Fruit fly (Drosophila melanogaster): ENCODE data around the gene Pfdn1.

Pfdn1 gene

DNA sequence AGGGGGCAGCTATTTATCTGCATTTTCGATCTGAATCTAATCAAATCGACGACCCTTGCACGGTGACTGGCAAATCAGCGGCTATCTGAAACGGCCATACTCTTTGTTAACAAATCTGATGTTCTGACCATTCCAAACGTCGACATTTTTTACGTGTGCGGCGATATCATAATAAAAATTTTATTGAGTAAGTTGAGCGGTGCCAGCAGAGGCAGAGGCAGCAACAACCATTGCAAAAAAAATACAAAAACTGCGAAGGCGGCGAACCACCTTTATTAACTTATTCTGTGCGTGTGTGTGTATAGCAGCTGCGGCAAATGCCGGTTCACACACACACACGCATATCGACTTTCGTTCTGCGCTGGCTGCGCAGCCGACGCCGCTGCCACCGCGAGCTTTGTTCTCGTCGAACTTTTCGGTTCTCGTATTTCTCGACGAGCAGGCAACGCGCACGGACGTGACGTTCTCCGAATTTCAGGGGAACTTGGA is 13.3 kb downstream of the Pfdn1 start, which contains the start of gene Kr-h1:
Gene Kr-h1 (plus strand): TSS at position 447 of the 489 bp plus-strand sequence.
- TF ChIP-seq pan (optimal IDR thresholded peaks at IDR 0.05) (no peak), Rel (GFP tag; optimal IDR thresholded peaks at IDR 0.05) (peak; percentile 38), Rel (tag; optimal IDR thresholded peaks at IDR 0.05) (peak; percentile 58), br (GFP tag; optimal IDR thresholded peaks at IDR 0.05) (peak; percentile 26), fru (GFP tag; optimal IDR thresholded peaks at IDR 0.05) (peak; percentile 69), dl (GFP tag; optimal IDR thresholded peaks at IDR 0.05; ENCODE audit: insufficient read depth in 1 of 2, partially characterized antibody in 2 of 2) (peak in 1 of 2 experiments; percentile 40), Hr83 (GFP tag; optimal IDR thresholded peaks at IDR 0.05; ENCODE audit: poor library complexity, severe bottlenecking) (peak; percentile 76), h (GFP tag; optimal IDR thresholded peaks at IDR 0.05) (peak; percentile 58), CrebA (GFP tag; optimal IDR thresholded peaks at IDR 0.05; ENCODE audit: borderline replicate concordance) (peak; percentile 86), ey (GFP tag; optimal IDR thresholded peaks at IDR 0.05) (no peak), rgr (GFP tag; optimal IDR thresholded peaks at IDR 0.05) (no peak), jim (GFP tag; optimal IDR thresholded peaks at IDR 0.05) (peak; percentile 81), HLH106 (tag; optimal IDR thresholded peaks at IDR 0.05) (peak; percentile 8), brk (GFP tag; optimal IDR thresholded peaks at IDR 0.05) (peak; percentile 60), tai (GFP tag; optimal IDR thresholded peaks at IDR 0.05) (peak; percentile 8), dsf (GFP tag; optimal IDR thresholded peaks at IDR 0.05; ENCODE audit: borderline replicate concordance) (no peak)

DNA sequence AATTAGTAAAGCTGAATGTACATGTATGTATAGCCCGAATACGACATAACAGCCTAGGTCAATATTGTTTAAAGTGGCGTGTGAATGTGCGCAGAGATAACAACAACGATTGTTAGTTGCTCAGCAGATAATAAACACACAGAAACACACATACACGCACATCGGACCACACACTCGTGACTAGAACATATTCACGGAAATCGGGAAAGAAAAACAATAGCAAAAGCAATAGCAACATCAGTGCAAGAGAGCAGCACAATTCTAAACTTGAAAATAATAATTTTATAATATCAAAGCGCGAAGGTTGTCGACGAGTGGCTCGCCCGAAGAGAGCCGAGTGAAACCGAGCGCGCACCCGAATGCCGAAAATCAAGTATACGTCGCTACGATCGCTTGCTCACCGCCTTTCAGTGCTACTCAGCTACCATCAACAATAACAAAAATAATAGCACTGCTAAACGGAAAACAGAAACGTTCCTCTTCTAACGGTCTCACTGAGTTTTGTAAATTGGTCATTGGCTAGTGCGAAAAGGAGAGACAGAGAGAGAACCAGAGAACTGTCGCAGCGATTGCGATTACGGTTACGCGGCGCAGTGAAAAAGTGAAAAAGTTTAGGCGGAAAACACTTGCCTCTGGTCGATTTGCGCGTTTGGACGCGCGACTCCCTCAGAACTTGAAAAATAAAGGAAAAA is 14.2 kb downstream of the Pfdn1 start:
- TF ChIP-seq OdsH (GFP tag; optimal IDR thresholded peaks at IDR 0.05), result peak; percentile 29
- TF ChIP-seq dsf (GFP tag; optimal IDR thresholded peaks at IDR 0.05; ENCODE audit: borderline replicate concordance), result no peak
- peak; percentile 15 for TF ChIP-seq Hnf4 (GFP tag; optimal IDR thresholded peaks at IDR 0.05)
- peak; percentile 16 for TF ChIP-seq Sp1 (GFP tag; optimal IDR thresholded peaks at IDR 0.05)
- peak; percentile 52 for TF ChIP-seq Dif (GFP tag; optimal IDR thresholded peaks at IDR 0.05; ENCODE audit: partially characterized antibody)
- TF ChIP-seq rgr (GFP tag; optimal IDR thresholded peaks at IDR 0.05), result peak; percentile 27
- peak; percentile 62 for TF ChIP-seq CrebA (GFP tag; optimal IDR thresholded peaks at IDR 0.05; ENCODE audit: borderline replicate concordance)
- no peak for TF ChIP-seq Myc (optimal IDR thresholded peaks at IDR 0.05)
- no peak for TF ChIP-seq usp (GFP tag; optimal IDR thresholded peaks at IDR 0.05)
- no peak for TF ChIP-seq Rel (GFP tag; optimal IDR thresholded peaks at IDR 0.05)
- peak; percentile 52 for TF ChIP-seq Rel (tag; optimal IDR thresholded peaks at IDR 0.05)
- TF ChIP-seq Jra (GFP tag; optimal IDR thresholded peaks at IDR 0.05), result peak; percentile 49
- TF ChIP-seq h (GFP tag; optimal IDR thresholded peaks at IDR 0.05), result peak; percentile 42
- no peak for TF ChIP-seq jim (GFP tag; optimal IDR thresholded peaks at IDR 0.05)
- no peak for TF ChIP-seq GATAd (GFP tag; optimal IDR thresholded peaks at IDR 0.05)
- peak; percentile 34 for TF ChIP-seq Hr83 (GFP tag; optimal IDR thresholded peaks at IDR 0.05; ENCODE audit: poor library complexity, severe bottlenecking)
- no peak for TF ChIP-seq Hr78 (GFP tag; optimal IDR thresholded peaks at IDR 0.05)
- peak; percentile 35 for TF ChIP-seq psq (GFP tag; optimal IDR thresholded peaks at IDR 0.05)
- TF ChIP-seq br (GFP tag; optimal IDR thresholded peaks at IDR 0.05), result peak; percentile 57
- no peak for TF ChIP-seq HLH106 (tag; optimal IDR thresholded peaks at IDR 0.05)
- TF ChIP-seq brk (GFP tag; optimal IDR thresholded peaks at IDR 0.05), result peak; percentile 2
- TF ChIP-seq foxo (GFP tag; optimal IDR thresholded peaks at IDR 0.05), result no peak
- TF ChIP-seq Vsx2 (GFP tag; optimal IDR thresholded peaks at IDR 0.05; ENCODE audit: partially characterized antibody), result peak; percentile 30
- TF ChIP-seq Mio (GFP tag; optimal IDR thresholded peaks at IDR 0.05), result no peak

DNA sequence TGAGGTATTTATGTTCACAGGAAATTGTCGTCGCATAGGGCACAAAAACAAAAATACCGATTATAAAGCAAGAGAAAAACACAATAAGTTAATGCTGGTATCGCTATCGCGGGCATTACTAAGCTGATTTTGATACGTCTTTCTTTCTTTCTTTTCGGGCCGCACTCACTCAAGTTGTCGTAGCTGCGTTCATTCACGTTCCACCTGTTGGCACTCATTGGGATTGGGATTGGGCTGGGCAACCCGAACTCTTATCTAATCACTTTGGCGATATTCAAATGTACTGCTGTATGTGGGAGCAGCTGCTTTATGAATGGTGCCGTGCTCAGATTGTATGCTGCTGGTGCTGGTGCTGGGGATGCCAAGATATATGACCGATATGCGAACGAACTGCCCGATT is 15.8 kb downstream of the Pfdn1 start:
- TF ChIP-seq Rel (GFP tag; optimal IDR thresholded peaks at IDR 0.05) (no peak), Rel (tag; optimal IDR thresholded peaks at IDR 0.05) (peak; percentile 49), Myc (optimal IDR thresholded peaks at IDR 0.05) (no peak), Dfd (GFP tag; optimal IDR thresholded peaks at IDR 0.05) (no peak), dl (GFP tag; optimal IDR thresholded peaks at IDR 0.05; ENCODE audit: insufficient read depth in 1 of 2, partially characterized antibody in 2 of 2) (no peak), brk (GFP tag; optimal IDR thresholded peaks at IDR 0.05) (no peak), Hr83 (GFP tag; optimal IDR thresholded peaks at IDR 0.05; ENCODE audit: poor library complexity, severe bottlenecking) (peak; percentile 3), h (GFP tag; optimal IDR thresholded peaks at IDR 0.05) (peak; percentile 9), fru (GFP tag; optimal IDR thresholded peaks at IDR 0.05) (no peak)

DNA sequence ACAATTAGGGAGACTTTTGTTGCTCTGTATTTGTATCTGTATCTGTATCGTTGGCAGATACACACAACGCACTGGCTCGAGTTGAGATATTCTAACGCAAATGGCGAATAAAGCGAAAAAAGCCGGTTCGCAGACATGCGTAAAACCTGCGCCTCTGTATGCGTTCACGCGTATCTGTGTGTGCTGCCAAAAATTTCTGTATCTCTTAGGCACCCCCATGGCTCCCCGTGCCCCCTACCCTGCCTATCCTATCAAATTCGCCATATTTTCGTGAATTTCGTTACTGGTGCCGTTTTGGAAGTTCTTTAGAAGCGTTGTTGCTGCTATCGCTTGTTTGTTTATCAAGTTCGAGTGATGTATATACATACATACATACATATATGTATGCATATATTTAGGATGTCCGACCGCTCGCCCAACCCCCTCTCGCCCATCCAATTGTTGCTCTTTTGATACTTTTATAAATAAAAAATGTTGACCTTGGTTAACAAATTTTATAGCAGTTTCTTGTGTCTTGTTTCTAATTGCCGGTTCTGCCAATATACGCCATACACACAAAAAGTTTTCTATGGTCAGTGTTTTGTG is 16.9 kb downstream of the Pfdn1 start:
- no peak for TF ChIP-seq Dfd (GFP tag; optimal IDR thresholded peaks at IDR 0.05)
- no peak for TF ChIP-seq Hr78 (GFP tag; optimal IDR thresholded peaks at IDR 0.05)
- no peak for TF ChIP-seq rgr (GFP tag; optimal IDR thresholded peaks at IDR 0.05)
- peak; percentile 25 for TF ChIP-seq Rel (GFP tag; optimal IDR thresholded peaks at IDR 0.05)
- TF ChIP-seq Rel (tag; optimal IDR thresholded peaks at IDR 0.05), result peak; percentile 40
- TF ChIP-seq Dif (GFP tag; optimal IDR thresholded peaks at IDR 0.05; ENCODE audit: partially characterized antibody), result peak; percentile 52
- no peak for TF ChIP-seq GATAd (GFP tag; optimal IDR thresholded peaks at IDR 0.05)
- peak; percentile 49 for TF ChIP-seq OdsH (GFP tag; optimal IDR thresholded peaks at IDR 0.05)
- peak; percentile 52 for TF ChIP-seq Hr83 (GFP tag; optimal IDR thresholded peaks at IDR 0.05; ENCODE audit: poor library complexity, severe bottlenecking)
- TF ChIP-seq woc (GFP tag; optimal IDR thresholded peaks at IDR 0.05), result no peak
- TF ChIP-seq sage (GFP tag; optimal IDR thresholded peaks at IDR 0.05), result no peak
- no peak for TF ChIP-seq sv (GFP tag; optimal IDR thresholded peaks at IDR 0.05)
- no peak for TF ChIP-seq dl (GFP tag; optimal IDR thresholded peaks at IDR 0.05; ENCODE audit: insufficient read depth in 1 of 2, partially characterized antibody in 2 of 2)
- TF ChIP-seq dmrt93B (GFP tag; optimal IDR thresholded peaks at IDR 0.05), result no peak
- no peak for TF ChIP-seq Jra (GFP tag; optimal IDR thresholded peaks at IDR 0.05)
- no peak for TF ChIP-seq CG32264 (GFP tag; optimal IDR thresholded peaks at IDR 0.05)
- TF ChIP-seq Sp1 (GFP tag; optimal IDR thresholded peaks at IDR 0.05), result no peak
- TF ChIP-seq Myc (optimal IDR thresholded peaks at IDR 0.05), result no peak
- peak; percentile 51 for TF ChIP-seq h (GFP tag; optimal IDR thresholded peaks at IDR 0.05)
- TF ChIP-seq lola (GFP tag; optimal IDR thresholded peaks at IDR 0.05), result no peak
- no peak for TF ChIP-seq usp (GFP tag; optimal IDR thresholded peaks at IDR 0.05)
- peak; percentile 41 for TF ChIP-seq fru (GFP tag; optimal IDR thresholded peaks at IDR 0.05)
- no peak for TF ChIP-seq CG9705 (GFP tag; optimal IDR thresholded peaks at IDR 0.05)
- no peak for TF ChIP-seq Vsx2 (GFP tag; optimal IDR thresholded peaks at IDR 0.05; ENCODE audit: partially characterized antibody)
